Worm (Caenorhabditis elegans): ENCODE measurements around the gene B0310.3.

- no peak for TF ChIP-seq lin-13 (tag; optimal IDR thresholded peaks at IDR 0.05)
- no peak for TF ChIP-seq mep-1 (tag; optimal IDR thresholded peaks at IDR 0.05)
- TF ChIP-seq nhr-76 (tag; optimal IDR thresholded peaks at IDR 0.05), result no peak
- no peak for TF ChIP-seq nhr-12 (tag; optimal IDR thresholded peaks at IDR 0.05)
- no peak for TF ChIP-seq unc-62 (GFP tag; optimal IDR thresholded peaks at IDR 0.05)
- no peak for TF ChIP-seq blmp-1 (tag; optimal IDR thresholded peaks at IDR 0.05)
- TF ChIP-seq ztf-11 (tag; optimal IDR thresholded peaks at IDR 0.05), result no peak
- TF ChIP-seq unc-39 (tag; optimal IDR thresholded peaks at IDR 0.05), result no peak
- no peak for TF ChIP-seq elt-3 (tag; optimal IDR thresholded peaks at IDR 0.05)
- no peak for TF ChIP-seq nhr-28 (tag; optimal IDR thresholded peaks at IDR 0.05)
- no peak for TF ChIP-seq snpc-4 (tag; optimal IDR thresholded peaks at IDR 0.05)
- no peak for TF ChIP-seq ces-1 (GFP tag; optimal IDR thresholded peaks at IDR 0.05)
- TF ChIP-seq pha-4 (tag; optimal IDR thresholded peaks at IDR 0.05), result no peak
- no peak for TF ChIP-seq nhr-2 (tag; optimal IDR thresholded peaks at IDR 0.05)
These were observed 53.4 kb downstream of the B0310.3 start for ce11 chrX:467338-467823.

All from whole organism, mixed stage, embryonic.